Worm (Caenorhabditis elegans) whole organism, L4/young adult: ENCODE measurements around the gene T25F10.3.

Experiments used
- W03F9.2 ChIP-seq: fragments of 150-350 bp; optimal IDR thresholded peaks from 2 replicates; lab custom pipeline; 2014; ENCODE audit warnings: missing biosample characterization, missing genetic modification characterization
- him-1 ChIP-seq: sonication (generic microtip); optimal IDR thresholded peaks from 2 replicates; lab custom pipeline; 2016; ENCODE audit warnings: missing genotype, missing genetic modification reagents, missing genetic modification characterization, missing compliant biosample characterization

- TF ChIP-seq him-1 (tag; lab: Kevin White, UChicago), result no peak
- TF ChIP-seq W03F9.2 (tag; lab: Kevin White, UChicago), result no peak
Observed at ce11 chrV:6762361-6762760, 17.5 kb downstream of the T25F10.3 start, which contains the start of gene T25F10.4.
